Worm (Caenorhabditis elegans) whole organism, L3 larva: ENCODE measurements around the gene lgg-1.

Experiments used
- elt-3 ChIP-seq, 3 experiments: fragments of 150-350 bp in 1 of 3; sonication (generic microtip) in 2 of 3; optimal IDR thresholded peaks; 2 replicates in 2 of 3; 4 replicates in 1 of 3; lab custom pipeline; 2014 to 2017; ENCODE audit warnings: missing biosample characterization in 3 of 3, missing genetic modification characterization in 3 of 3
- nhr-77 ChIP-seq: fragments of 150-350 bp; optimal IDR thresholded peaks from 2 replicates; lab custom pipeline; 2014; ENCODE audit warnings: missing biosample characterization, missing genetic modification characterization

- no peak for TF ChIP-seq elt-3 (tag; optimal IDR thresholded peaks at IDR 0.05; lab: Kevin White, UChicago)
- TF ChIP-seq nhr-77 (tag; lab: Kevin White, UChicago): no peak
Observed at ce11 chrII:6327317-6327716, 20.2 kb downstream of the lgg-1 start.
